Worm (Caenorhabditis elegans) whole organism, L1 larva: ENCODE results near the gene nrsn-1.

Experiments
- C04F5.9 ChIP-seq: sonication (generic microtip); optimal IDR thresholded peaks from 2 replicates; lab custom pipeline; 2016; ENCODE audit warnings: missing genetic modification characterization, missing compliant biosample characterization
- F16B12.6 ChIP-seq: fragments of 150-350 bp; optimal IDR thresholded peaks from 2 replicates; lab custom pipeline; 2014; ENCODE audit warnings: missing biosample characterization, missing genetic modification characterization
- aha-1 ChIP-seq: fragments of 150-350 bp; optimal IDR thresholded peaks from 2 replicates; lab custom pipeline; 2014; ENCODE audit warnings: missing biosample characterization, missing genetic modification characterization
- ama-1 ChIP-seq: fragments of 150-350 bp; optimal IDR thresholded peaks from 2 replicates; lab custom pipeline; 2014
- blmp-1 ChIP-seq: fragments of 150-350 bp; optimal IDR thresholded peaks from 2 replicates; lab custom pipeline; 2014; ENCODE audit warnings: missing biosample characterization, missing genetic modification characterization
- ceh-63 ChIP-seq: fragments of 200-800 bp; sonication (Bioruptor generic); optimal IDR thresholded peaks from 2 replicates; lab custom pipeline; 2018; ENCODE audit warnings: mild to moderate bottlenecking, missing genetic modification characterization, missing compliant biosample characterization
- ceh-82 ChIP-seq, 3 experiments: fragments of 150-350 bp in 1 of 3; sonication (generic microtip) in 2 of 3; optimal IDR thresholded peaks; 2 replicates each; lab custom pipeline; 2014 to 2017; ENCODE audit warnings: missing biosample characterization in 3 of 3, missing genetic modification characterization in 3 of 3
- ces-1 ChIP-seq: fragments of 150-350 bp; optimal IDR thresholded peaks from 2 replicates; lab custom pipeline; 2014; ENCODE audit warnings: missing biosample characterization, missing genetic modification reagents, missing genetic modification characterization
- dpl-1 ChIP-seq, 3 experiments: fragments of 150-350 bp in 2 of 3; sonication (generic microtip) in 1 of 3; optimal IDR thresholded peaks; 2 replicates each; lab custom pipeline; 2014 to 2017; ENCODE audit warnings: missing biosample characterization in 3 of 3, missing genetic modification characterization in 3 of 3, missing genetic modification reagents in 3 of 3
- dsc-1 ChIP-seq: sonication (generic microtip); optimal IDR thresholded peaks from 2 replicates; lab custom pipeline; 2016; ENCODE audit warnings: mild to moderate bottlenecking, missing genetic modification characterization, missing compliant biosample characterization
- egl-13 ChIP-seq: sonication (generic microtip); optimal IDR thresholded peaks from 2 replicates; lab custom pipeline; 2016; ENCODE audit warnings: missing genotype, missing genetic modification reagents, missing genetic modification characterization, missing compliant biosample characterization
- elt-2 ChIP-seq: sonication (generic microtip); optimal IDR thresholded peaks from 2 replicates; lab custom pipeline; 2016; ENCODE audit warnings: missing genetic modification characterization, mild to moderate bottlenecking, inconsistent platforms, missing compliant biosample characterization, missing genetic modification reagents
- elt-3 ChIP-seq, 6 experiments: fragments of 150-350 bp in 1 of 6; sonication (generic microtip); optimal IDR thresholded peaks; 2 replicates each; lab custom pipeline; 2017 to 2018; ENCODE audit warnings: missing biosample characterization in 6 of 6, missing genetic modification characterization in 6 of 6, inconsistent platforms in 1 of 6
- ets-5 ChIP-seq: fragments of 200-800 bp; sonication (Bioruptor generic); IDR thresholded peaks from 2 replicates; pipeline ENCODE4 v1.3.6; 2022; ENCODE audit warnings: missing genetic modification characterization, missing compliant biosample characterization
- fkh-10 ChIP-seq: sonication (generic microtip); optimal IDR thresholded peaks from 2 replicates; lab custom pipeline; 2017; ENCODE audit warnings: missing biosample characterization, missing genetic modification reagents, missing genetic modification characterization
- fkh-4 ChIP-seq: sonication (generic microtip); optimal IDR thresholded peaks from 2 replicates; lab custom pipeline; 2016; ENCODE audit warnings: missing compliant biosample characterization, missing genetic modification characterization, borderline replicate concordance
- fos-1 ChIP-seq: fragments of 150-350 bp; optimal IDR thresholded peaks from 2 replicates; lab custom pipeline; 2014; ENCODE audit warnings: missing biosample characterization, missing genetic modification characterization
- grh-1 ChIP-seq: fragments of 200-800 bp; sonication (Bioruptor generic); IDR thresholded peaks from 2 replicates; pipeline ENCODE4 v1.3.6; 2022; ENCODE audit warnings: missing genetic modification reagents, missing genetic modification characterization, missing compliant biosample characterization
- irx-1 ChIP-seq: sonication (generic microtip); optimal IDR thresholded peaks from 2 replicates; lab custom pipeline; 2016; ENCODE audit warnings: missing genetic modification characterization, missing compliant biosample characterization
- isw-1 ChIP-seq: fragments of 200-800 bp; sonication (Bioruptor generic); IDR thresholded peaks from 2 replicates; pipeline ENCODE4 v1.3.6; 2022; ENCODE audit warnings: missing genetic modification characterization, missing compliant biosample characterization
- jun-1 ChIP-seq: fragments of 150-350 bp; optimal IDR thresholded peaks from 2 replicates; lab custom pipeline; 2014; ENCODE audit warnings: missing biosample characterization, missing genetic modification reagents, missing genetic modification characterization
- lin-14 ChIP-seq: fragments of 200-800 bp; sonication (Bioruptor generic); optimal IDR thresholded peaks from 2 replicates; lab custom pipeline; 2018; ENCODE audit warnings: mild to moderate bottlenecking, missing genetic modification characterization, moderate library complexity, missing compliant biosample characterization
- lin-35 ChIP-seq, 2 experiments: fragments of 150-350 bp; optimal IDR thresholded peaks; 2 replicates each; lab custom pipeline; 2014; ENCODE audit warnings: missing biosample characterization in 2 of 2, missing genetic modification characterization in 2 of 2, missing genetic modification reagents in 2 of 2
- lir-3 ChIP-seq: sonication (generic microtip); optimal IDR thresholded peaks from 2 replicates; lab custom pipeline; 2016; ENCODE audit warnings: mild to moderate bottlenecking, missing genetic modification characterization, moderate library complexity, missing compliant biosample characterization; ENCODE audit not compliant: poor library complexity
- lsy-2 ChIP-seq, 2 experiments: fragments of 150-350 bp; optimal IDR thresholded peaks; 2 replicates each; lab custom pipeline; 2014; ENCODE audit warnings: missing biosample characterization in 2 of 2, missing genetic modification characterization in 2 of 2
- mab-9 ChIP-seq: fragments of 200-800 bp; sonication (Bioruptor generic); IDR thresholded peaks from 2 replicates; pipeline ENCODE4 v1.3.6; 2022; ENCODE audit warnings: missing genetic modification reagents, missing genetic modification characterization, missing compliant biosample characterization
- mdl-1 ChIP-seq, 2 experiments: fragments of 150-350 bp; optimal IDR thresholded peaks; 2 replicates each; lab custom pipeline; 2014 to 2017; ENCODE audit warnings: missing biosample characterization in 2 of 2, missing genetic modification characterization in 2 of 2, inconsistent platforms in 1 of 2
- mef-2 ChIP-seq: fragments of 150-350 bp; optimal IDR thresholded peaks from 2 replicates; lab custom pipeline; 2014; ENCODE audit warnings: missing biosample characterization, missing genetic modification characterization
- mep-1 ChIP-seq: fragments of 150-350 bp; optimal IDR thresholded peaks from 2 replicates; lab custom pipeline; 2014; ENCODE audit warnings: missing biosample characterization, missing genetic modification characterization
- nhr-12 ChIP-seq: sonication (generic microtip); optimal IDR thresholded peaks from 2 replicates; lab custom pipeline; 2017; ENCODE audit warnings: missing biosample characterization, missing genetic modification characterization
- nhr-20 ChIP-seq: sonication (generic microtip); optimal IDR thresholded peaks from 2 replicates; lab custom pipeline; 2016; ENCODE audit warnings: mild to moderate bottlenecking, missing genetic modification characterization, missing compliant biosample characterization
- nhr-237 ChIP-seq: fragments of 150-350 bp; optimal IDR thresholded peaks from 2 replicates; lab custom pipeline; 2014; ENCODE audit warnings: missing biosample characterization, missing genetic modification characterization
- nhr-47 ChIP-seq: sonication (generic microtip); optimal IDR thresholded peaks from 2 replicates; lab custom pipeline; 2016; ENCODE audit warnings: mild to moderate bottlenecking, missing genetic modification characterization, moderate library complexity, missing compliant biosample characterization
- nhr-71 ChIP-seq: sonication (generic microtip); optimal IDR thresholded peaks from 2 replicates; lab custom pipeline; 2016; ENCODE audit warnings: mild to moderate bottlenecking, missing genetic modification characterization, moderate library complexity, missing compliant biosample characterization
- nhr-76 ChIP-seq: sonication (generic microtip); optimal IDR thresholded peaks from 2 replicates; lab custom pipeline; 2017; ENCODE audit warnings: missing biosample characterization, missing genetic modification characterization
- nhr-85 ChIP-seq: sonication (generic microtip); peaks from one replicate; lab custom pipeline; 2016; ENCODE audit warnings: missing genetic modification characterization, inconsistent platforms, missing compliant biosample characterization
- nhr-90 ChIP-seq: sonication (generic microtip); optimal IDR thresholded peaks from 2 replicates; lab custom pipeline; 2016; ENCODE audit warnings: mild to moderate bottlenecking, missing genetic modification characterization, missing compliant biosample characterization; ENCODE audit not compliant: poor library complexity
- pax-3 ChIP-seq: fragments of 200-800 bp; sonication (Bioruptor generic); optimal IDR thresholded peaks from 2 replicates; lab custom pipeline; 2018; ENCODE audit warnings: mild to moderate bottlenecking, missing genetic modification characterization, moderate library complexity, missing compliant biosample characterization
- pqm-1 ChIP-seq: sonication (generic microtip); optimal IDR thresholded peaks from 3 replicates; lab custom pipeline; 2017; ENCODE audit warnings: missing biosample characterization, missing genetic modification characterization
- skn-1 ChIP-seq: fragments of 150-350 bp; optimal IDR thresholded peaks from 2 replicates; lab custom pipeline; 2014; ENCODE audit warnings: missing biosample characterization, missing genetic modification characterization
- snpc-4 ChIP-seq: fragments of 150-350 bp; optimal IDR thresholded peaks from 2 replicates; lab custom pipeline; 2014; ENCODE audit warnings: missing biosample characterization, missing genetic modification characterization
- sox-4 ChIP-seq: sonication (generic microtip); optimal IDR thresholded peaks from 2 replicates; lab custom pipeline; 2016; ENCODE audit warnings: missing genetic modification characterization, missing compliant biosample characterization
- sup-37 ChIP-seq: fragments of 200-800 bp; sonication (Bioruptor generic); optimal IDR thresholded peaks from 2 replicates; lab custom pipeline; 2018; ENCODE audit warnings: mild to moderate bottlenecking, missing genetic modification characterization, missing compliant biosample characterization
- swsn-7 ChIP-seq: sonication (generic microtip); optimal IDR thresholded peaks from 2 replicates; lab custom pipeline; 2016; ENCODE audit warnings: missing genetic modification characterization, missing compliant biosample characterization
- tbx-2 ChIP-seq: sonication (generic microtip); optimal IDR thresholded peaks from 2 replicates; lab custom pipeline; 2016; ENCODE audit warnings: missing genetic modification characterization, missing compliant biosample characterization
- tlp-1 ChIP-seq: fragments of 150-350 bp; optimal IDR thresholded peaks from 2 replicates; lab custom pipeline; 2014; ENCODE audit warnings: missing biosample characterization, missing genetic modification characterization
- unc-130 ChIP-seq: fragments of 150-350 bp; optimal IDR thresholded peaks from 2 replicates; lab custom pipeline; 2017; ENCODE audit warnings: missing biosample characterization, missing genetic modification characterization, inconsistent platforms
- unc-30 ChIP-seq: sonication (generic microtip); optimal IDR thresholded peaks from 2 replicates; lab custom pipeline; 2017; ENCODE audit warnings: missing biosample characterization, missing genetic modification characterization
- unc-62 ChIP-seq: fragments of 150-350 bp; optimal IDR thresholded peaks from 2 replicates; lab custom pipeline; 2014; ENCODE audit warnings: missing biosample characterization, missing genetic modification reagents, missing genetic modification characterization
- unc-86 ChIP-seq: sonication (generic microtip); optimal IDR thresholded peaks from 2 replicates; lab custom pipeline; 2016; ENCODE audit warnings: missing genetic modification characterization, missing compliant biosample characterization
- vab-15 ChIP-seq: sonication (generic microtip); optimal IDR thresholded peaks from 2 replicates; lab custom pipeline; 2017; ENCODE audit warnings: missing genotype, mild to moderate bottlenecking, missing genetic modification characterization, missing compliant biosample characterization
- zag-1 ChIP-seq: fragments of 150-350 bp; optimal IDR thresholded peaks from 2 replicates; lab custom pipeline; 2014; ENCODE audit warnings: missing biosample characterization, missing genetic modification characterization
- ztf-4 ChIP-seq: fragments of 150-350 bp; optimal IDR thresholded peaks from 2 replicates; lab custom pipeline; 2014; ENCODE audit warnings: missing biosample characterization, missing genetic modification characterization

nrsn-1 gene

DNA sequence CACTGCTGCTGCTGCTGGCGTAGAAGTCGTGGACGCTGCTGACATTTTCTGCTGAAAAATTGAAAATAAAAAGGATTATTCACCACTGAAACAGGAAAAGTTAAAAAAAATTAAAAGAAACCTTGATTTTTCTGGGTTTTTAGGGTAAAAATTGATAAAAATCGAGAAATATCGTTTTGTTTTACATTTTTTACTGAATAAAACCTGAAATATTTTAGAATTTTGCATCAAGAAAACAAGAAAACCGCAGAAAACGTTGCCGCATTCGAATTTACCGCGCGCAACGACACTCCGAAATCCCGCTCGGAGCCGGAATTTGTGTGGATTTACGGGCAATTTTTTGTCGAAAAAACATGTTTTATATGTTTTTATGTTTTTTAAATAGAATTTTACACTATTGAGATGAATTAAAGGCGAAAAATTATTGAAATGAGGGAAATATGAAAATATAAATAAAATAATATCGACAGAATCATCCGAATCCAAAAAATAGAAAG lies 43.7 kb upstream of the nrsn-1 start, which contains the start of gene chk-1 (continued):
- TF ChIP-seq fkh-4 (no peak), nhr-237 (no peak), mef-2 (tag; lab: Kevin White, UChicago) (peak; percentile 13), mab-9 (GFP tag; lab: Robert Waterston, UW) (no peak), C04F5.9 (no peak), nhr-76 (tag; lab: Kevin White, UChicago) (no peak), egl-13 (peak; percentile 46), nhr-12 (tag; lab: Kevin White, UChicago) (no peak), mdl-1 (tag; optimal IDR thresholded peaks at IDR 0.05; lab: Kevin White, UChicago) (peak in 1 of 2 experiments; percentile 60), nhr-47 (peak; percentile 76), mep-1 (tag; lab: Kevin White, UChicago) (peak; percentile 87), ceh-63 (GFP tag; lab: Kevin White, UChicago) (no peak), dsc-1 (peak; percentile 48), unc-130 (peak; percentile 47), lin-14 (GFP tag; lab: Kevin White, UChicago) (peak; percentile 86), sup-37 (GFP tag; lab: Kevin White, UChicago) (no peak), skn-1 (peak; percentile 88), fos-1 (tag; lab: Kevin White, UChicago) (no peak), ceh-82 (tag; optimal IDR thresholded peaks at IDR 0.05; lab: Kevin White, UChicago) (peak; percentile 55 to 59 (median 57)), sox-4 (tag; lab: Kevin White, UChicago) (no peak), nhr-85 (peak; percentile 77), fkh-10 (peak; percentile 12), ces-1 (GFP tag; lab: Kevin White, UChicago) (no peak), lin-35 (GFP tag; optimal IDR thresholded peaks at IDR 0.05; lab: Kevin White, UChicago) (peak; percentile 91 to 96), elt-2 (tag; lab: Kevin White, UChicago) (no peak), irx-1 (peak; percentile 21), dpl-1 (GFP tag; optimal IDR thresholded peaks at IDR 0.05; lab: Kevin White, UChicago) (peak; percentile 92 to 96 (median 94)), nhr-90 (tag; lab: Kevin White, UChicago) (peak; percentile 48), aha-1 (tag; lab: Kevin White, UChicago) (no peak), lsy-2 (tag; optimal IDR thresholded peaks at IDR 0.05; lab: Kevin White, UChicago) (peak; percentile 66 to 83), swsn-7 (tag; lab: Kevin White, UChicago) (peak; percentile 71), pax-3 (tag; lab: Kevin White, UChicago) (no peak), nhr-71 (tag; lab: Kevin White, UChicago) (peak; percentile 77), elt-3 (tag; optimal IDR thresholded peaks at IDR 0.05; lab: Kevin White, UChicago) (peak in 3 of 6 experiments; percentile 15 to 70 (median 28)), nhr-20 (tag; lab: Kevin White, UChicago) (peak; percentile 69), blmp-1 (tag; lab: Kevin White, UChicago) (peak; percentile 61), tlp-1 (tag; lab: Kevin White, UChicago) (no peak), F16B12.6 (tag; lab: Kevin White, UChicago) (peak; percentile 43), unc-86 (peak; percentile 26), vab-15 (tag; lab: Kevin White, UChicago) (no peak), ets-5 (no peak), pqm-1 (tag; lab: Kevin White, UChicago) (no peak), ztf-4 (no peak), ama-1 (lab: Kevin White, UChicago) (no peak), tbx-2 (peak; percentile 60), unc-30 (no peak), lir-3 (tag; lab: Kevin White, UChicago) (no peak), snpc-4 (tag; lab: Kevin White, UChicago) (peak; percentile 58), isw-1 (peak; percentile 25), grh-1 (GFP tag; lab: Robert Waterston, UW) (peak; percentile 12; the same call in 1 of the 2 replicates), zag-1 (tag; lab: Kevin White, UChicago) (no peak), jun-1 (tag; lab: Kevin White, UChicago) (peak; percentile 6), unc-62 (no peak)
